Fruit fly (Drosophila melanogaster) whole organism: ENCODE data around the gene CG11695.

Experiments
- CG8478 ChIP-seq: fragments of >200 bp; optimal IDR thresholded peaks from 2 replicates; lab custom pipeline; 2018; ENCODE audit warnings: inconsistent platforms
- EcR ChIP-seq, 2 experiments: fragments of >200 bp; optimal IDR thresholded peaks; 2 replicates each; lab custom pipeline; 2017; ENCODE audit warnings: missing biosample characterization in 2 of 2, missing genetic modification characterization in 2 of 2, missing genetic modification reagents in 2 of 2
- psq ChIP-seq: fragments of >200 bp; optimal IDR thresholded peaks from 2 replicates; lab custom pipeline; 2017
- usp ChIP-seq: fragments of >200 bp; optimal IDR thresholded peaks from 2 replicates; lab custom pipeline; 2017; ENCODE audit warnings: missing biosample characterization, missing genetic modification characterization, mixed read lengths

- TF ChIP-seq CG8478 (lab: Kevin White, UChicago) (no peak), EcR (GFP tag; optimal IDR thresholded peaks at IDR 0.05; lab: Kevin White, UChicago) (no peak), usp (no peak), psq (no peak)
Measured at dm6 chrX:11611645-11612079, 35.0 kb downstream of the CG11695 start, which contains the start of the genes CG2247 and CG1703.
